Worm (Caenorhabditis elegans): ENCODE data around the gene C41H7.9.

The C41H7.9 gene

ce11 chrII:2973940-2974402, 38.1 kb downstream of the C41H7.9 start:
- TF ChIP-seq unc-62 (GFP tag; optimal IDR thresholded peaks at IDR 0.05) = no peak

ce11 chrII:2967064-2967463, 45.0 kb downstream of the C41H7.9 start:
- TF ChIP-seq unc-62 (GFP tag; optimal IDR thresholded peaks at IDR 0.05) = no peak

- no peak for TF ChIP-seq unc-62 (GFP tag; optimal IDR thresholded peaks at IDR 0.05)
Measured at ce11 chrII:2966350-2966749, 45.7 kb downstream of the C41H7.9 start.

ce11 chrII:2965215-2965998, 46.6 kb downstream of the C41H7.9 start:
- no peak for TF ChIP-seq unc-62 (GFP tag; optimal IDR thresholded peaks at IDR 0.05)

ce11 chrII:2963619-2964018, 48.4 kb downstream of the C41H7.9 start:
- no peak for TF ChIP-seq unc-62 (GFP tag; optimal IDR thresholded peaks at IDR 0.05)

- TF ChIP-seq unc-62 (GFP tag; optimal IDR thresholded peaks at IDR 0.05) = no peak
Measured at ce11 chrII:2962531-2963164, 49.4 kb downstream of the C41H7.9 start.
